Worm (Caenorhabditis elegans): ENCODE data around the gene K12B6.11.

DNA sequence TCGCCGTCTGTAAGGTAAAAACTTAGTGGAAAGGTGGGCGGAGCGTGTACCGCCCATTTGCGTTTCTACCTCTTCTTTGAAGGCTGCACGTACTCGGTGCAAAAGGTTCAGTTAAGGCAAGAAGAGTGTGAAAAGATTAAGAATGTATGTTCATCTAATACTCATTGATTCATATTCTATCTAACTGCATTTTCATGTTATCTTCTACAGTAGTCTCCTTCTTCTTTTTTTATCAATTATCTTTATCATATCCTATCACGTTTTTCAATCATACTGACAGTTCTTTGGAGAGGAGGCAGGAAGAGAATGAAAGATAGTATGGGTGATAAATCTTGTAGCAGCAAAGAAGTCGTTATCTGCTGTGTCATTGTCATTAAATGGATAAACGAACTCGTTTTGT is 41.3 kb upstream of the K12B6.11 start:
- TF ChIP-seq efl-1 (GFP tag; optimal IDR thresholded peaks at IDR 0.05) (no peak), B0336.3 (GFP tag; IDR thresholded peaks at IDR 0.05) (no peak), C06A6.2 (GFP tag; conservative IDR thresholded peaks at IDR 0.05) (0 out of 2 replicates have a peak, but pooled peaks have one; percentile 41), somi-1 (GFP tag; optimal IDR thresholded peaks at IDR 0.05) (peak; percentile 81), attf-3 (GFP tag; conservative IDR thresholded peaks at IDR 0.05) (no peak), pha-4 (tag; optimal IDR thresholded peaks at IDR 0.05) (no peak), unc-62 (GFP tag; optimal IDR thresholded peaks at IDR 0.05) (no peak), snpc-4 (GFP tag; optimal IDR thresholded peaks at IDR 0.05) (no peak), snpc-4 (tag; optimal IDR thresholded peaks at IDR 0.05) (no peak), ets-4 (GFP tag; optimal IDR thresholded peaks at IDR 0.05) (no peak), Y53F4B.3 (GFP tag; IDR thresholded peaks at IDR 0.05) (no peak)

All from whole organism, young adult.